Worm (Caenorhabditis elegans): ENCODE measurements around the gene R05A10.3.

ce11 chrIV:14145594-14145993, 30.7 kb downstream of the R05A10.3 start, which contains the start of gene oac-37:
- TF ChIP-seq tbx-37 (GFP tag; conservative IDR thresholded peaks at IDR 0.05) (no peak), ama-1 (optimal IDR thresholded peaks at IDR 0.05) (no peak), aly-1 (tag; optimal IDR thresholded peaks at IDR 0.05) (no peak), scrt-1 (GFP tag; IDR thresholded peaks at IDR 0.05) (no peak), F13C5.2 (tag; optimal IDR thresholded peaks at IDR 0.05) (no peak), hnd-1 (tag; optimal IDR thresholded peaks at IDR 0.05) (no peak), tbx-11 (GFP tag; IDR thresholded peaks at IDR 0.05) (no peak), B0310.2 (tag; optimal IDR thresholded peaks at IDR 0.05) (no peak), pes-1 (GFP tag; IDR thresholded peaks at IDR 0.05) (no peak), flt-1 (GFP tag; IDR thresholded peaks at IDR 0.05) (no peak), hmg-4 (GFP tag; optimal IDR thresholded peaks at IDR 0.05) (no peak)

Measured in whole organism, early embryonic.